5 worm cellular contexts compared by ENCODE assay signal in the genomic region with DNA sequence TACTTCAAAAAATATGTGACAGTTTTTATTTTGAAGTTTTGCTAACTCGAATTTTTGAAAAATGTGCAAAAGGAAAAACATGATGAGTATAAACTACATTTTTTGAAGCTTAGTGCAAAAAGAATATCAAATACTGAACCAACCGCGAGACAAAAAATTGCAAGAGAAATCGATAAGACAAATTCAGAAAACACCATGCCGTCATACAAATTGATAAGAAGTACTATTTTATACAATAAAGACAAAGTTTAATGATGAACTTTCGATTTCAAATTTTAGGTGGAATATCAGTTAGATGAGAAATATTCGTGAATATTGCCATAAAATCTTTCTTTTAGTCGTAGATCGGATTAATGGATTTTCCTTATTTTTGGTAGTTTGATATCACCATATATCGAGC.
TF ChIP-seq lines count a peak whose summit lies in the region.

No protein-coding gene starts in this region.

TF ChIP-seq in whole organism, L1 larva, 84 proteins besides CTCF, POLR2A, EP300 and RAD21:
- TF ChIP-seq elt-2 (tag; optimal IDR thresholded peaks at IDR 0.05; lab: Kevin White, UChicago) (peak; percentile 10), pax-3 (tag; optimal IDR thresholded peaks at IDR 0.05; lab: Kevin White, UChicago) (no peak), lir-3 (tag; optimal IDR thresholded peaks at IDR 0.05; lab: Kevin White, UChicago; ENCODE audit: poor library complexity) (no peak), mef-2 (tag; optimal IDR thresholded peaks at IDR 0.05; lab: Kevin White, UChicago) (no peak), nhr-20 (tag; optimal IDR thresholded peaks at IDR 0.05; lab: Kevin White, UChicago) (peak; percentile 13)
TF ChIP-seq in whole organism, L1 larva: peak in this region for 2.

TF ChIP-seq in whole organism, L2 larva, 48 proteins besides CTCF, POLR2A, EP300 and RAD21:
- TF ChIP-seq C34F6.9 (tag; optimal IDR thresholded peaks at IDR 0.05; lab: Kevin White, UChicago) (no peak), mbf-1 (tag; optimal IDR thresholded peaks at IDR 0.05; lab: Kevin White, UChicago) (no peak), elt-1 (tag; optimal IDR thresholded peaks at IDR 0.05; lab: Kevin White, UChicago) (no peak), elt-3 (tag; optimal IDR thresholded peaks at IDR 0.05; lab: Kevin White, UChicago) (no peak), nhr-21 (tag; optimal IDR thresholded peaks at IDR 0.05; lab: Kevin White, UChicago) (no peak), unc-55 (GFP tag; optimal IDR thresholded peaks at IDR 0.05; lab: Kevin White, UChicago) (no peak), fos-1 (tag; optimal IDR thresholded peaks at IDR 0.05; lab: Kevin White, UChicago) (peak; percentile 44), nhr-237 (tag; optimal IDR thresholded peaks at IDR 0.05; lab: Kevin White, UChicago) (no peak)

TF ChIP-seq in whole organism, L3 larva, 47 proteins besides CTCF, POLR2A, EP300 and RAD21:
- TF ChIP-seq fkh-2 (tag; optimal IDR thresholded peaks at IDR 0.05; lab: Kevin White, UChicago): no peak
- peak; percentile 70 for TF ChIP-seq pqm-1 (tag; optimal IDR thresholded peaks at IDR 0.05; lab: Kevin White, UChicago)
- peak; percentile 50 for TF ChIP-seq elt-2 (tag; optimal IDR thresholded peaks at IDR 0.05; lab: Kevin White, UChicago)
TF ChIP-seq in whole organism, L3 larva: peak in this region for 2.

TF ChIP-seq in whole organism, L4 larva, 104 proteins besides CTCF, POLR2A, EP300 and RAD21:
- TF ChIP-seq egl-27 (tag; optimal IDR thresholded peaks at IDR 0.05; lab: Kevin White, UChicago) (no peak), F49E8.2 (tag; optimal IDR thresholded peaks at IDR 0.05; lab: Kevin White, UChicago; ENCODE audit: borderline replicate concordance) (no peak), dmd-6 (GFP tag; IDR thresholded peaks at IDR 0.05; lab: Robert Waterston, UW) (peak; percentile 47), Y48G9A.11 (GFP tag; IDR thresholded peaks at IDR 0.05; lab: Robert Waterston, UW) (no peak), daf-16 (GFP tag; optimal IDR thresholded peaks at IDR 0.05; lab: Kevin White, UChicago) (no peak), daf-16 (tag; optimal IDR thresholded peaks at IDR 0.05; lab: Kevin White, UChicago) (peak; percentile 52), php-3 (GFP tag; IDR thresholded peaks at IDR 0.05; lab: Robert Waterston, UW) (no peak), dve-1 (tag; optimal IDR thresholded peaks at IDR 0.05; lab: Kevin White, UChicago; ENCODE audit: insufficient read depth) (peak; percentile 22), nhr-28 (tag; optimal IDR thresholded peaks at IDR 0.05; lab: Kevin White, UChicago) (peak; percentile 43), zfp-3 (GFP tag; conservative IDR thresholded peaks at IDR 0.05; lab: Robert Waterston, UW) (no peak), vab-7 (GFP tag; IDR thresholded peaks at IDR 0.05; lab: Robert Waterston, UW) (no peak), nhr-77 (tag; optimal IDR thresholded peaks at IDR 0.05; lab: Kevin White, UChicago) (peak; percentile 7)

TF ChIP-seq in whole organism, young adult, 124 proteins besides CTCF, POLR2A, EP300 and RAD21:
- TF ChIP-seq nhr-120 (GFP tag; IDR thresholded peaks at IDR 0.05; lab: Robert Waterston, UW): no peak
- no peak for TF ChIP-seq zim-3 (tag; optimal IDR thresholded peaks at IDR 0.05; lab: Kevin White, UChicago)
- peak; percentile 10 for TF ChIP-seq nhr-80 (tag; optimal IDR thresholded peaks at IDR 0.05; lab: Kevin White, UChicago)
